Worm (Caenorhabditis elegans) whole organism, L3 larva: ENCODE measurements around the gene gcy-25.

Experiments used
- ama-1 ChIP-seq: fragments of 150-350 bp; optimal IDR thresholded peaks from 2 replicates; lab custom pipeline; 2018
- egl-27 ChIP-seq: sonication (generic microtip); optimal IDR thresholded peaks from 4 replicates; lab custom pipeline; 2017; ENCODE audit warnings: missing biosample characterization, missing genetic modification reagents, missing genetic modification characterization
- elt-2 ChIP-seq: sonication (generic microtip); optimal IDR thresholded peaks from 2 replicates; lab custom pipeline; 2016; ENCODE audit warnings: missing genetic modification reagents, mild to moderate bottlenecking, missing genetic modification characterization, missing compliant biosample characterization
- elt-3 ChIP-seq, 3 experiments: fragments of 150-350 bp in 1 of 3; sonication (generic microtip) in 2 of 3; optimal IDR thresholded peaks; 2 replicates in 2 of 3; 4 replicates in 1 of 3; lab custom pipeline; 2014 to 2017; ENCODE audit warnings: missing biosample characterization in 3 of 3, missing genetic modification characterization in 3 of 3
- mdl-1 ChIP-seq: fragments of 150-350 bp; optimal IDR thresholded peaks from 2 replicates; lab custom pipeline; 2014; ENCODE audit warnings: missing biosample characterization, missing genetic modification characterization
- nhr-11 ChIP-seq: fragments of 150-350 bp; optimal IDR thresholded peaks from 2 replicates; lab custom pipeline; 2014; ENCODE audit warnings: missing biosample characterization, missing genetic modification characterization
- nhr-237 ChIP-seq: fragments of 150-350 bp; optimal IDR thresholded peaks from 2 replicates; lab custom pipeline; 2014; ENCODE audit warnings: missing biosample characterization, missing genetic modification characterization
- nhr-77 ChIP-seq: fragments of 150-350 bp; optimal IDR thresholded peaks from 2 replicates; lab custom pipeline; 2014; ENCODE audit warnings: missing biosample characterization, missing genetic modification characterization
- pha-4 ChIP-seq: fragments of 150-350 bp; optimal IDR thresholded peaks from 2 replicates; lab custom pipeline; 2014; ENCODE audit warnings: missing biosample characterization, missing genetic modification reagents, missing genetic modification characterization
- snpc-4 ChIP-seq: fragments of 150-350 bp; optimal IDR thresholded peaks from 2 replicates; lab custom pipeline; 2014; ENCODE audit warnings: missing biosample characterization, missing genetic modification characterization
- unc-39 ChIP-seq: sonication (generic microtip); optimal IDR thresholded peaks from 4 replicates; lab custom pipeline; 2017; ENCODE audit warnings: missing biosample characterization, missing genetic modification characterization
- zag-1 ChIP-seq: fragments of 150-350 bp; optimal IDR thresholded peaks from 2 replicates; lab custom pipeline; 2014; ENCODE audit warnings: missing biosample characterization, missing genetic modification characterization

DNA sequence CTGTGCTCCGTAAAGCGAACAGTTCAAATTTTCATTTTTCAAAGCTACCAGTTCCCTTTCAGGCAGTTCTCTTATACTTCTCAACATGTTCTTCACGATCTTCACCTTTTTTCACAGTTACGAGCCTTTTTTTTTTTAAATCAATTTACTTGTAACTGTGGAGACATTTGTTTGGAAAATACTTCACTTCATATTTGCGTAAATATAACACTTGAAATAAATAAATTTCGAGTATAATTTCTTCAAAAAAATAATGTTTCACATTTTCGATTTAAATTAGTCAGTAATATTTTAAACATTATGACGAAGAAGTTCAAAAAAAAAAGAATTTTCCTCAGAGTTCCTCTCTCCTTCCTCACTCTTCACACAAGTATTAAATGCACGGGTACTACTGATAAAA is 25.6 kb upstream of the gcy-25 start, which contains the start of gene Y105C5A.1269:
- TF ChIP-seq unc-39 (tag; lab: Kevin White, UChicago), result no peak
- no peak for TF ChIP-seq zag-1 (tag; lab: Kevin White, UChicago)
- no peak for TF ChIP-seq pha-4 (tag; lab: Kevin White, UChicago)
- TF ChIP-seq nhr-77 (tag; lab: Kevin White, UChicago), result no peak
- TF ChIP-seq ama-1 (lab: Kevin White, UChicago), result no peak
- TF ChIP-seq nhr-11 (tag; lab: Kevin White, UChicago), result no peak
- no peak for TF ChIP-seq elt-2
- TF ChIP-seq elt-3 (tag; optimal IDR thresholded peaks at IDR 0.05; lab: Kevin White, UChicago), result no peak
- no peak for TF ChIP-seq snpc-4
- TF ChIP-seq mdl-1 (tag; lab: Kevin White, UChicago), result no peak
- TF ChIP-seq egl-27 (tag; lab: Kevin White, UChicago), result no peak
- TF ChIP-seq nhr-237 (tag; lab: Kevin White, UChicago), result no peak
